Fruit fly (Drosophila melanogaster) whole organism, pupa: ENCODE results near the gene Glut1.
A peak's percentile ranks its signal among the peaks of the same experiment; 100 is the strongest.

Experiments
- CG10348 ChIP-seq: fragments of 200-800 bp; sonication (Bioruptor generic); IDR thresholded peaks from 2 replicates; pipeline ENCODE4 v1.3.6; 2022; ENCODE audit warnings: missing biosample characterization, missing genetic modification characterization
- CG12605 ChIP-seq: fragments of 200-800 bp; sonication (Bioruptor generic); IDR thresholded peaks from 2 replicates; pipeline ENCODE4 v1.3.6; 2022; ENCODE audit warnings: missing biosample characterization, missing genetic modification characterization
- CG13204 ChIP-seq: fragments of 200-800 bp; sonication (Bioruptor generic); optimal IDR thresholded peaks from 2 replicates; lab custom pipeline; 2018; ENCODE audit warnings: missing biosample characterization, mild to moderate bottlenecking, missing genetic modification characterization, moderate library complexity
- CG14655 ChIP-seq: fragments of 200-800 bp; sonication (Bioruptor generic); optimal IDR thresholded peaks from 3 replicates; lab custom pipeline; 2017; ENCODE audit warnings: mild to moderate bottlenecking, missing biosample characterization, missing genetic modification reagents, missing genetic modification characterization
- CG15710 ChIP-seq: fragments of 200-800 bp; sonication (Bioruptor generic); optimal IDR thresholded peaks from 2 replicates; lab custom pipeline; 2018; ENCODE audit warnings: missing biosample characterization, mild to moderate bottlenecking, missing genetic modification characterization, moderate library complexity
- CG17806 ChIP-seq: fragments of 200-800 bp; sonication (Bioruptor generic); optimal IDR thresholded peaks from 2 replicates; lab custom pipeline; 2018; ENCODE audit warnings: missing biosample characterization, mild to moderate bottlenecking, missing genetic modification characterization, moderate library complexity
- CG32121 ChIP-seq: fragments of 200-800 bp; sonication (Bioruptor generic); IDR thresholded peaks from 2 replicates; pipeline ENCODE4 v1.3.6; 2022; ENCODE audit warnings: missing biosample characterization, missing genetic modification characterization
- CG34367 ChIP-seq: fragments of 200-800 bp; sonication (Bioruptor generic); optimal IDR thresholded peaks from 2 replicates; lab custom pipeline; 2018; ENCODE audit warnings: missing biosample characterization, mild to moderate bottlenecking, missing genetic modification characterization
- CG4496 ChIP-seq: fragments of 200-800 bp; sonication (Bioruptor generic); IDR thresholded peaks from 3 replicates; pipeline ENCODE4 v1.3.6; 2022; ENCODE audit warnings: missing biosample characterization, missing genetic modification characterization
- CG8159 ChIP-seq: fragments of 200-800 bp; sonication (Bioruptor generic); optimal IDR thresholded peaks from 3 replicates; lab custom pipeline; 2018; ENCODE audit warnings: missing biosample characterization, mild to moderate bottlenecking, missing genetic modification characterization, moderate library complexity
- CG8301 ChIP-seq: fragments of 200-800 bp; sonication (Bioruptor generic); optimal IDR thresholded peaks from 2 replicates; lab custom pipeline; 2018; ENCODE audit warnings: missing biosample characterization, mild to moderate bottlenecking, missing genetic modification characterization
- CG9948 ChIP-seq: fragments of 200-800 bp; sonication (Bioruptor generic); optimal IDR thresholded peaks from 2 replicates; lab custom pipeline; 2018; ENCODE audit warnings: missing biosample characterization, mild to moderate bottlenecking, missing genetic modification characterization, moderate library complexity
- D1 ChIP-seq: fragments of 200-800 bp; sonication (Bioruptor generic); optimal IDR thresholded peaks from 2 replicates; lab custom pipeline; 2018; ENCODE audit warnings: missing biosample characterization, mild to moderate bottlenecking, missing genetic modification characterization, moderate library complexity
- EcR ChIP-seq: fragments of 200-800 bp; sonication (Bioruptor generic); optimal IDR thresholded peaks from 3 replicates; lab custom pipeline; 2019; ENCODE audit warnings: missing biosample characterization, missing genetic modification characterization, mild to moderate bottlenecking, moderate library complexity, missing genetic modification reagents
- Ets98B ChIP-seq: fragments of 200-800 bp; sonication (Bioruptor generic); IDR thresholded peaks from 2 replicates; pipeline ENCODE4 v1.3.6; 2022; ENCODE audit warnings: missing biosample characterization, missing genetic modification characterization
- Pif1A ChIP-seq: fragments of 200-800 bp; sonication (Bioruptor generic); optimal IDR thresholded peaks from 3 replicates; lab custom pipeline; 2016; ENCODE audit warnings: missing biosample characterization, missing genetic modification characterization
- Pif1B ChIP-seq: fragments of 200-800 bp; sonication (Bioruptor generic); optimal IDR thresholded peaks from 3 replicates; lab custom pipeline; 2016; ENCODE audit warnings: missing biosample characterization, missing genetic modification characterization
- Snoo ChIP-seq: fragments of 200-800 bp; sonication (Bioruptor generic); optimal IDR thresholded peaks from 3 replicates; lab custom pipeline; 2017; ENCODE audit warnings: missing biosample characterization, mild to moderate bottlenecking, missing genetic modification characterization, inconsistent platforms
- fd96Ca ChIP-seq: fragments of 200-800 bp; sonication (Bioruptor generic); IDR thresholded peaks from 3 replicates; pipeline ENCODE4 v1.3.6; 2022; ENCODE audit warnings: missing biosample characterization, missing genetic modification characterization
- gl ChIP-seq: fragments of 200-800 bp; sonication (Bioruptor generic); optimal IDR thresholded peaks from 2 replicates; lab custom pipeline; 2018; ENCODE audit warnings: missing biosample characterization, mild to moderate bottlenecking, missing genetic modification characterization
- rn ChIP-seq: fragments of 200-800 bp; sonication (Bioruptor generic); IDR thresholded peaks from 2 replicates; pipeline ENCODE4 v1.3.6; 2022; ENCODE audit warnings: missing biosample characterization, missing genetic modification characterization

The Glut1 gene

DNA sequence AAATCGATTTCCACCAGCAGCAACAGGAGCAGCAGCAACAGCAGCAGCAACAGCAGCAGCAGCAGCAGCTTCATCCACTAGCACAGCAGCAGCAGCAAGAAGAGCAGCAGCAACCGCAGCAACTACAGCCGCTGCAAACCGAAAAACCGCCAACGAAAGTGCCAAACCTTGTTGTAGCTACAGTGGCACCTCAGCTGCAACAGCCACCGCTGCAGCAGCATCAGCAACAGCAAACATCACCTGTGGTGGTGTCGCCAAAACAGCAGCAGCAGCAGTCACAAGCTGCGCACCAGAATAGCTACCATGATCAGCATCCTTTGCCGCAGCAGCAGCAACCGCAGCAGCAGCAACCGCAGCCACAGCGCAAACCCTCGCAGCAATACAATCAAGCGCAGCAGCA, 25.5 kb upstream of the Glut1 start:
- TF ChIP-seq Ets98B (GFP tag; lab: Robert Waterston, UW) (no peak), CG4496 (GFP tag; lab: Robert Waterston, UW) (no peak), gl (tag; lab: Kevin White, UChicago) (no peak)

DNA sequence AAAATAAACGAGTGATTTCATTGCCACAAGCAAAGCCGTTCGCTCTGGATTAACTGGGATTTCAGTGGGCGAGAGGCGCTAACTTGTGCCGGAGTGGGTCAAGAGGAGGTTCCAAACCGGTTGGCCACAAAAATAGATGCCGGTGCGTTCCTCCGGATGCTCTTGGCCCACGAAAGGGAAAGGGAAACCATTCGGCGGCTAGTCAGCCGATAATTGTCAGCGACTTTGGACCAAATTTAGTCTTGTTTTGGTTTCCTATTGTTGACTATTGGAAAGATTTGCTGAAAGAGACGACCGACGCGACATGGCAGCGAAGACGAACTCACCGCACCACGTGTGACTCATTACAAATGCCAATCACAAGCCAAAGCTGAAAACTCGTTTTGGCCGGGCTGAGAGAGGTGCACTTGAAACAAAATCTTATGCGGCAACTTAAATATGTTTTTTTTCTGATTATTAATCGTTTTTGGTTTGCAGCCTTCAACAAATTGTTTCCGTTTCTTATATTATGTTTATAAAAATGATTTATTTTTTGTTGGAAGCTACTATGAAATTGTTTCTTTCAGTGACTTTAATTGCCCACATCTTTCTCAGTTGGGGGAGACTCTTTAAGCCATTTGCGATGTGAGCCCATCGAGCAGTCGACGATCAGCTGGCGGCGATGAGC, 18.4 kb upstream of the Glut1 start, which contains the start of gene CG34056:
Gene CG34056 (plus strand): TSS at position 638 of the 667 bp plus-strand sequence.
- TF ChIP-seq CG4496 (GFP tag; lab: Robert Waterston, UW), result peak; percentile 99
- peak; percentile 46 for TF ChIP-seq EcR (GFP tag; lab: Kevin White, UChicago)
- TF ChIP-seq CG32121 (GFP tag; lab: Robert Waterston, UW), result peak; percentile 98
- TF ChIP-seq gl (tag; lab: Kevin White, UChicago), result peak; percentile 91
- peak; percentile 98 for TF ChIP-seq CG8159 (tag; lab: Kevin White, UChicago)
- TF ChIP-seq Pif1B, result peak; percentile 98
- peak; percentile 97 for TF ChIP-seq CG14655 (GFP tag; lab: Kevin White, UChicago)
- TF ChIP-seq D1 (tag; lab: Kevin White, UChicago), result peak; percentile 92
- peak; percentile 96 for TF ChIP-seq rn (GFP tag; lab: Robert Waterston, UW)
- peak; percentile 98 for TF ChIP-seq CG12605 (GFP tag; lab: Robert Waterston, UW)
- peak; percentile 97 for TF ChIP-seq CG15710
- TF ChIP-seq CG13204 (GFP tag; lab: Kevin White, UChicago), result peak; percentile 85
- TF ChIP-seq Pif1A (GFP tag; lab: Kevin White, UChicago), result peak; percentile 97
- TF ChIP-seq CG8301, result peak; percentile 97
- peak; percentile 94 for TF ChIP-seq CG34367 (tag; lab: Kevin White, UChicago)
- TF ChIP-seq Ets98B (GFP tag; lab: Robert Waterston, UW), result peak; percentile 98
- TF ChIP-seq CG17806 (tag; lab: Kevin White, UChicago), result peak; percentile 98
- peak; percentile 64 for TF ChIP-seq CG10348 (GFP tag; lab: Robert Waterston, UW)
- peak; percentile 96 for TF ChIP-seq fd96Ca (GFP tag; lab: Robert Waterston, UW)
- TF ChIP-seq Snoo (tag; lab: Kevin White, UChicago), result peak; percentile 97
- peak; percentile 97 for TF ChIP-seq CG9948 (tag; lab: Kevin White, UChicago)
- TF ChIP-seq, all 21 proteins: peak for 21

DNA sequence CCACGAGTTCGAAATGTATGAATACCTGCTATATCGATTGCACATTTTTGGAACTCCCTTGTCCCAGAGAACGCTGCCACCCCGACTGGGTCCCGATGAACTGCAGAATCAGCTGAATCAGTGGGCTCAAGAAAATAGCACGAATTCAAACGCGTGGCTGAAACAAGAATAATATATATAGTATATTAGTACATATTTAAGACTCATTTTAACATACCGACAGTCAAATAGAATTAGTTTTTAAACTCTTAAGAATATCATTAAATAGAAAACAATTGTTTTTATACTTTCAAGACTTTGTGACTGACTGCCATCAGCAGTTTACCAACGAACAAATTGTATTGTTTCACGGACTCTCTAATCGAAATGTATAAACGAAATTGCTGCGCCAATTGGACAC, 16.8 kb upstream of the Glut1 start, which contains the start of gene CG34057:
Gene CG34057 (plus strand): TSS at position 301 of the 400 bp plus-strand sequence.
- no peak for TF ChIP-seq CG9948 (tag; lab: Kevin White, UChicago)
- TF ChIP-seq Pif1A (GFP tag; lab: Kevin White, UChicago), result no peak
- no peak for TF ChIP-seq CG8301
- TF ChIP-seq CG14655 (GFP tag; lab: Kevin White, UChicago), result no peak
- no peak for TF ChIP-seq CG12605 (GFP tag; lab: Robert Waterston, UW)
- no peak for TF ChIP-seq CG10348 (GFP tag; lab: Robert Waterston, UW)
- TF ChIP-seq CG8159 (tag; lab: Kevin White, UChicago), result no peak
- TF ChIP-seq Snoo (tag; lab: Kevin White, UChicago), result no peak
- TF ChIP-seq EcR (GFP tag; lab: Kevin White, UChicago), result no peak
- TF ChIP-seq gl (tag; lab: Kevin White, UChicago), result no peak
- TF ChIP-seq CG15710, result no peak

DNA sequence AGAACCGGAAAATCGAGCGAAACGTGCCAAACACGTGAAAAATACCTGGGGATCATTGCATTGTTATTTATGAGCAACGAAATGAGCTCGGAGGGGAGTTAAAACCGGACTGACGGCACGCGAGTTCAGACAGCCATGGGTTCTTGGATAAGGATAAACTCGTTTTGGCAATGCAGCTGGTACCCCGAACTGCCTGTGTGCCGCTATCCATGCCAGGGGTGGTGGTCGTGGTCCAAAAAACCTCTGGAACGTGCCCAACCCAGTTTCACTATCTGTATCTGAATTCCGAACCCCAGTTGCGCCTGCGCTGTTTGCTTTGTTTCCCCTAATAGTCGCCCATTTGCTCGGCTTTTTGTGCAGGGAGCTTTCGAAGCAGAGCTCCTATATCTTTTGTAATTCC, 14.6 kb upstream of the Glut1 start:
- TF ChIP-seq CG13204 (GFP tag; lab: Kevin White, UChicago) (no peak), CG15710 (no peak), CG8301 (no peak), CG14655 (GFP tag; lab: Kevin White, UChicago) (no peak), Snoo (tag; lab: Kevin White, UChicago) (no peak), fd96Ca (GFP tag; lab: Robert Waterston, UW) (no peak), CG10348 (GFP tag; lab: Robert Waterston, UW) (no peak), CG34367 (tag; lab: Kevin White, UChicago) (no peak), CG8159 (tag; lab: Kevin White, UChicago) (no peak), EcR (GFP tag; lab: Kevin White, UChicago) (no peak), gl (tag; lab: Kevin White, UChicago) (no peak), D1 (tag; lab: Kevin White, UChicago) (no peak), CG32121 (GFP tag; lab: Robert Waterston, UW) (no peak), CG4496 (GFP tag; lab: Robert Waterston, UW) (no peak)
- TF ChIP-seq, all 21 proteins: peak for 0

DNA sequence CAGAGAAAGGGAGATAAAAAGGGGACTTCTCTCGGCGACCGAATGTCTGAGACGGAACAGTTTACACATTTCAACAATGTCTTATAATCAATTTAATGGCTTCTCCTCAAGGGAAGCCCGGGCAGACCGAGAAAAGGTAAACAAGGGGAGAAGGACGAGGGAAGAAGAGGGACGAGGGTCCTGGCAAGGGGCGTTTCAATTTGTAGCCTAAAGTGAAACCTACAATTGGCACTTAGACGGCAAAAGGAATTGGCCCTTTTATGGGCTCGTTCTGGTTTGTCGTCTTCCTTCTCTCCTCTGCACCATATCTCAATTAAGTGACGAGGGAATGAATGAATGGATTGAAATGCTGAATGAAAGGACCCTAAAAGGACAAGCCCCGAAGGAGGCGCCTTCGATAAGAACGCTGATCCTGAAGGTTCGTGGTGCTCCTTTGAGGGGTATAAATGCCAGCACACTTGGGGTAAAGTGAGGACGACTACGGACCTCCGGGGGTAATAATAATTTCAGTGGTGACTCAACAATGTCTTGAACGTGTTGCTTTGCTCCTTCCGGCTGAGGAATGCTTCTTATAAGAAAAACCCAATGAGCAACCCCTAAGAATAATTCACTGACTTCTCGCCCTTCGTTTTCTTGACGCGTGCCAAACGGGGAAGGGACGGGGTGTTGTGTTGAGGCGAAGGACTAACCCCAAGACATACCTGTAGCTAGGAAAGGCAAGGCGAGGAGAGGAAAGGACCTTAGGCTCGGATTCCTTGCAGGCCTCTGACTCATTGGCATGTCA, 13.2 kb upstream of the Glut1 start:
- no peak for TF ChIP-seq CG9948 (tag; lab: Kevin White, UChicago)
- no peak for TF ChIP-seq CG13204 (GFP tag; lab: Kevin White, UChicago)
- TF ChIP-seq D1 (tag; lab: Kevin White, UChicago), result no peak
- TF ChIP-seq Pif1B, result no peak
- no peak for TF ChIP-seq CG4496 (GFP tag; lab: Robert Waterston, UW)
- TF ChIP-seq CG15710, result no peak
- no peak for TF ChIP-seq CG8159 (tag; lab: Kevin White, UChicago)
- TF ChIP-seq CG34367 (tag; lab: Kevin White, UChicago), result no peak
- TF ChIP-seq Ets98B (GFP tag; lab: Robert Waterston, UW), result no peak
- TF ChIP-seq CG14655 (GFP tag; lab: Kevin White, UChicago), result no peak
- TF ChIP-seq Pif1A (GFP tag; lab: Kevin White, UChicago), result no peak
- no peak for TF ChIP-seq EcR (GFP tag; lab: Kevin White, UChicago)
- TF ChIP-seq CG8301, result no peak
- no peak for TF ChIP-seq gl (tag; lab: Kevin White, UChicago)
- no peak for TF ChIP-seq CG12605 (GFP tag; lab: Robert Waterston, UW)
- TF ChIP-seq rn (GFP tag; lab: Robert Waterston, UW), result no peak
- no peak for TF ChIP-seq CG17806 (tag; lab: Kevin White, UChicago)
- TF ChIP-seq fd96Ca (GFP tag; lab: Robert Waterston, UW), result no peak
- TF ChIP-seq CG32121 (GFP tag; lab: Robert Waterston, UW), result no peak
- TF ChIP-seq, all 21 proteins: peak for 0
